Worm (Caenorhabditis elegans): Measurements from ENCODE around the gene set-21.
A peak's percentile ranks its signal among the peaks of the same experiment; 100 is the strongest.

DNA sequence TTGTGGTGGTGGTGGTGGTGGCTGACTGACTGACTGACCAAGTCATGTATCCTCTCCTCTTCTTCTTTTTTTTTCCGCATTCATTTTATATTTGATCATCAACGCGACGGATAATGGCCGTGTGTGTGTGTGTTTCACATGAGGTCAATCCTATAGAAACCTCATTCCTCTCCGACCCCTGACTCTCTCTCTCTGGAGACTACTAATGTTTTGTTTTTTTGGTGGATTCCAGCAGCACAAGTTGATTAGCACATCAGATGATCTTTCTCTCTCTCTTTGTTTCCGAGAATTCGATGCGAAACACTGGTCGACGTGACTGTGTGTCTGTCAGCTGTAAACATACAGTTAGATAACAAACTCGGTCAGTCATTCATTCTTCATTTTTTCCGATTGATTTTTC, 14.5 kb downstream of the set-21 start, which contains the start of gene Y24D9A.7:
- TF ChIP-seq mdl-1 (tag; optimal IDR thresholded peaks at IDR 0.05) = no peak
- no peak for TF ChIP-seq sem-4 (tag; optimal IDR thresholded peaks at IDR 0.05)
- no peak for TF ChIP-seq unc-62 (GFP tag; optimal IDR thresholded peaks at IDR 0.05)
- TF ChIP-seq ceh-82 (tag; optimal IDR thresholded peaks at IDR 0.05) = no peak
- no peak for TF ChIP-seq nhr-12 (tag; optimal IDR thresholded peaks at IDR 0.05)
- no peak for TF ChIP-seq nhr-25 (tag; optimal IDR thresholded peaks at IDR 0.05)
- TF ChIP-seq sma-9 (GFP tag; optimal IDR thresholded peaks at IDR 0.05) = peak; percentile 52
- TF ChIP-seq sma-9 (tag; optimal IDR thresholded peaks at IDR 0.05) = no peak
- TF ChIP-seq lin-11 (tag; optimal IDR thresholded peaks at IDR 0.05) = no peak
